Worm (Caenorhabditis elegans) whole organism, mixed stage, embryonic: ENCODE measurements around the gene gst-33.

Experiments used
- M03D4.4 ChIP-seq: sonication (generic microtip); optimal IDR thresholded peaks from 2 replicates; lab custom pipeline; 2017; ENCODE audit warnings: mild to moderate bottlenecking, missing genetic modification characterization, missing compliant biosample characterization
- bed-3 ChIP-seq: fragments of 200-800 bp; sonication (Bioruptor generic); optimal IDR thresholded peaks from 3 replicates; lab custom pipeline; 2018; ENCODE audit warnings: mild to moderate bottlenecking, missing genetic modification characterization, moderate library complexity, missing compliant biosample characterization
- blmp-1 ChIP-seq: fragments of 150-350 bp; optimal IDR thresholded peaks from 2 replicates; lab custom pipeline; 2014; ENCODE audit warnings: missing biosample characterization, missing genetic modification characterization
- ceh-39 ChIP-seq: fragments of 150-350 bp; optimal IDR thresholded peaks from 2 replicates; lab custom pipeline; 2014; ENCODE audit warnings: missing biosample characterization, missing genetic modification characterization
- ceh-43 ChIP-seq: fragments of 200-800 bp; sonication (Bioruptor generic); optimal IDR thresholded peaks from 2 replicates; lab custom pipeline; 2018; ENCODE audit warnings: mild to moderate bottlenecking, missing genetic modification characterization, moderate library complexity, missing compliant biosample characterization
- ceh-83 ChIP-seq: fragments of 200-800 bp; sonication (Bioruptor generic); optimal IDR thresholded peaks from 2 replicates; lab custom pipeline; 2018; ENCODE audit warnings: mild to moderate bottlenecking, missing genetic modification characterization, missing compliant biosample characterization
- ces-1 ChIP-seq: fragments of 150-350 bp; optimal IDR thresholded peaks from 2 replicates; lab custom pipeline; 2014; ENCODE audit warnings: missing biosample characterization, missing genetic modification reagents, missing genetic modification characterization
- cnd-1 ChIP-seq: fragments of 200-800 bp; sonication (Bioruptor generic); optimal IDR thresholded peaks from 2 replicates; lab custom pipeline; 2018; ENCODE audit warnings: mild to moderate bottlenecking, missing genetic modification characterization, missing compliant biosample characterization
- drap-1 ChIP-seq: fragments of 200-800 bp; sonication (Bioruptor generic); optimal IDR thresholded peaks from 3 replicates; lab custom pipeline; 2018; ENCODE audit warnings: mild to moderate bottlenecking, missing genetic modification characterization, missing compliant biosample characterization
- elt-1 ChIP-seq: sonication (generic microtip); optimal IDR thresholded peaks from 2 replicates; lab custom pipeline; 2017; ENCODE audit warnings: missing genetic modification characterization, mild to moderate bottlenecking, missing compliant biosample characterization, antibody characterized with exemption, moderate library complexity, borderline replicate concordance; ENCODE audit not compliant: insufficient read depth
- elt-3 ChIP-seq: fragments of 150-350 bp; optimal IDR thresholded peaks from 2 replicates; lab custom pipeline; 2014; ENCODE audit warnings: missing biosample characterization, missing genetic modification characterization
- ham-2 ChIP-seq: fragments of 200-800 bp; sonication (Bioruptor generic); optimal IDR thresholded peaks from 2 replicates; lab custom pipeline; 2018; ENCODE audit warnings: mild to moderate bottlenecking, missing genetic modification characterization, missing compliant biosample characterization
- hlh-1 ChIP-seq: fragments of 150-350 bp; optimal IDR thresholded peaks from 2 replicates; lab custom pipeline; 2014; ENCODE audit warnings: missing biosample characterization, missing genetic modification reagents, missing genetic modification characterization
- lin-13 ChIP-seq: fragments of 150-350 bp; optimal IDR thresholded peaks from 2 replicates; lab custom pipeline; 2014; ENCODE audit warnings: missing biosample characterization, missing genetic modification characterization
- lin-32 ChIP-seq: fragments of 200-800 bp; sonication (Bioruptor generic); optimal IDR thresholded peaks from 2 replicates; lab custom pipeline; 2018; ENCODE audit warnings: mild to moderate bottlenecking, missing genetic modification characterization, missing compliant biosample characterization
- lsy-2 ChIP-seq: fragments of 150-350 bp; optimal IDR thresholded peaks from 2 replicates; lab custom pipeline; 2014; ENCODE audit warnings: missing biosample characterization, missing genetic modification characterization
- mab-5 ChIP-seq: fragments of 150-350 bp; optimal IDR thresholded peaks from 2 replicates; lab custom pipeline; 2014; ENCODE audit warnings: missing biosample characterization, missing genetic modification characterization
- mep-1 ChIP-seq: fragments of 150-350 bp; optimal IDR thresholded peaks from 2 replicates; lab custom pipeline; 2017; ENCODE audit warnings: missing biosample characterization, missing genetic modification reagents, missing genetic modification characterization, inconsistent platforms
- mls-2 ChIP-seq: sonication (generic microtip); optimal IDR thresholded peaks from 2 replicates; lab custom pipeline; 2016; ENCODE audit warnings: mild to moderate bottlenecking, missing genetic modification characterization, moderate library complexity, missing compliant biosample characterization
- nhr-12 ChIP-seq: fragments of 150-350 bp; optimal IDR thresholded peaks from 2 replicates; lab custom pipeline; 2014; ENCODE audit warnings: missing biosample characterization, missing genetic modification characterization
- nhr-2 ChIP-seq: fragments of 150-350 bp; optimal IDR thresholded peaks from 2 replicates; lab custom pipeline; 2014; ENCODE audit warnings: missing biosample characterization, missing genetic modification characterization
- nhr-237 ChIP-seq: fragments of 150-350 bp; optimal IDR thresholded peaks from 2 replicates; lab custom pipeline; 2014; ENCODE audit warnings: missing biosample characterization, missing genetic modification characterization
- nhr-28 ChIP-seq: fragments of 150-350 bp; optimal IDR thresholded peaks from 2 replicates; lab custom pipeline; 2014; ENCODE audit warnings: missing biosample characterization, missing genetic modification characterization
- pha-4 ChIP-seq: fragments of 150-350 bp; optimal IDR thresholded peaks from 2 replicates; lab custom pipeline; 2018; ENCODE audit warnings: missing biosample characterization, missing genetic modification reagents, missing genetic modification characterization
- sem-2 ChIP-seq: fragments of 200-800 bp; sonication (Bioruptor generic); optimal IDR thresholded peaks from 2 replicates; lab custom pipeline; 2018; ENCODE audit warnings: mild to moderate bottlenecking, missing genetic modification characterization, missing compliant biosample characterization
- snpc-4 ChIP-seq: fragments of 150-350 bp; optimal IDR thresholded peaks from 2 replicates; lab custom pipeline; 2014; ENCODE audit warnings: missing biosample characterization, missing genetic modification characterization
- sptf-1 ChIP-seq: sonication (generic microtip); optimal IDR thresholded peaks from 2 replicates; lab custom pipeline; 2017; ENCODE audit warnings: mild to moderate bottlenecking, missing genetic modification characterization, moderate library complexity, missing compliant biosample characterization
- tbx-8 ChIP-seq: fragments of 200-800 bp; sonication (Bioruptor generic); optimal IDR thresholded peaks from 2 replicates; lab custom pipeline; 2018; ENCODE audit warnings: mild to moderate bottlenecking, missing genetic modification characterization, moderate library complexity, missing compliant biosample characterization
- unc-120 ChIP-seq: sonication (generic microtip); optimal IDR thresholded peaks from 2 replicates; lab custom pipeline; 2017; ENCODE audit warnings: missing genetic modification characterization, missing compliant biosample characterization; ENCODE audit not compliant: poor library complexity, severe bottlenecking
- unc-39 ChIP-seq: fragments of 150-350 bp; optimal IDR thresholded peaks from 2 replicates; lab custom pipeline; 2014; ENCODE audit warnings: missing biosample characterization, missing genetic modification characterization
- unc-62 ChIP-seq: fragments of 150-350 bp; optimal IDR thresholded peaks from 2 replicates; lab custom pipeline; 2014; ENCODE audit warnings: missing biosample characterization, missing genetic modification reagents, missing genetic modification characterization
- zip-8 ChIP-seq: fragments of 150-350 bp; optimal IDR thresholded peaks from 2 replicates; lab custom pipeline; 2014; ENCODE audit warnings: missing biosample characterization, missing genetic modification characterization
- ztf-11 ChIP-seq: fragments of 150-350 bp; optimal IDR thresholded peaks from 2 replicates; lab custom pipeline; 2014; ENCODE audit warnings: missing biosample characterization, missing genetic modification characterization

The gst-33 gene

ce11 chrV:3484702-3485101 is 16.3 kb upstream of the gst-33 start, which contains the start of gene srbc-33:
Gene srbc-33 (minus strand): TSS chrV:3484802.
- TF ChIP-seq unc-39 (tag; lab: Kevin White, UChicago) (no peak), unc-62 (GFP tag; lab: Kevin White, UChicago) (no peak), hlh-1 (tag; lab: Kevin White, UChicago) (no peak), sptf-1 (tag; lab: Kevin White, UChicago) (no peak), ces-1 (no peak), nhr-28 (tag; lab: Kevin White, UChicago) (no peak), ham-2 (GFP tag; lab: Kevin White, UChicago) (no peak), mls-2 (tag; lab: Kevin White, UChicago) (no peak), nhr-12 (tag; lab: Kevin White, UChicago) (no peak), elt-1 (no peak), unc-120 (tag; lab: Kevin White, UChicago) (no peak), nhr-2 (tag; lab: Kevin White, UChicago) (no peak), lin-32 (GFP tag; lab: Kevin White, UChicago) (no peak), ceh-83 (GFP tag; lab: Kevin White, UChicago) (no peak), drap-1 (GFP tag; lab: Kevin White, UChicago) (no peak), lin-13 (no peak), elt-3 (no peak)

- TF ChIP-seq nhr-12 (tag; lab: Kevin White, UChicago) (no peak), nhr-237 (no peak), mep-1 (no peak), lin-13 (no peak), snpc-4 (tag; lab: Kevin White, UChicago) (no peak), drap-1 (GFP tag; lab: Kevin White, UChicago) (no peak), hlh-1 (tag; lab: Kevin White, UChicago) (no peak), ceh-39 (no peak)
- TF ChIP-seq, all 35 proteins: peak for 0
These were observed 14.2 kb upstream of the gst-33 start, which contains the start of gene lys-7 for ce11 chrV:3482550-3483002. Gene lys-7 (minus strand): TSS chrV:3482600.

- TF ChIP-seq mep-1, result no peak
- TF ChIP-seq sptf-1 (tag; lab: Kevin White, UChicago), result no peak
- no peak for TF ChIP-seq ham-2 (GFP tag; lab: Kevin White, UChicago)
- TF ChIP-seq ztf-11, result no peak
- TF ChIP-seq unc-62 (GFP tag; lab: Kevin White, UChicago), result no peak
- TF ChIP-seq elt-1, result no peak
- no peak for TF ChIP-seq tbx-8 (GFP tag; lab: Kevin White, UChicago)
- no peak for TF ChIP-seq ceh-83 (GFP tag; lab: Kevin White, UChicago)
- no peak for TF ChIP-seq sem-2 (GFP tag; lab: Kevin White, UChicago)
- no peak for TF ChIP-seq lin-13
- TF ChIP-seq blmp-1 (tag; lab: Kevin White, UChicago), result no peak
These were observed 12.0 kb upstream of the gst-33 start, which contains the start of gene srbc-30 for ce11 chrV:3480346-3480745. Gene srbc-30 (minus strand): TSS chrV:3480446.

- TF ChIP-seq unc-120 (tag; lab: Kevin White, UChicago) (no peak), sptf-1 (tag; lab: Kevin White, UChicago) (no peak), lin-13 (no peak)
- TF ChIP-seq, all 35 proteins: peak for 0
These were observed 9.1 kb upstream of the gst-33 start, which contains the start of gene srbc-31 for ce11 chrV:3477496-3477895. Gene srbc-31 (minus strand): TSS chrV:3477596.

ce11 chrV:3476228-3476627 is 7.9 kb upstream of the gst-33 start:
- TF ChIP-seq tbx-8 (GFP tag; lab: Kevin White, UChicago) (no peak), ceh-83 (GFP tag; lab: Kevin White, UChicago) (no peak), unc-120 (tag; lab: Kevin White, UChicago) (no peak), blmp-1 (tag; lab: Kevin White, UChicago) (no peak), mep-1 (no peak), lsy-2 (tag; lab: Kevin White, UChicago) (no peak), elt-3 (no peak), M03D4.4 (tag; lab: Kevin White, UChicago) (no peak), zip-8 (tag; lab: Kevin White, UChicago) (no peak), pha-4 (tag; lab: Kevin White, UChicago) (no peak), mab-5 (tag; lab: Kevin White, UChicago) (no peak), ceh-43 (no peak), snpc-4 (tag; lab: Kevin White, UChicago) (no peak), bed-3 (GFP tag; lab: Kevin White, UChicago) (no peak), lin-32 (GFP tag; lab: Kevin White, UChicago) (no peak), nhr-28 (tag; lab: Kevin White, UChicago) (no peak), ceh-39 (no peak), cnd-1 (tag; lab: Kevin White, UChicago) (no peak), sptf-1 (tag; lab: Kevin White, UChicago) (no peak), nhr-2 (tag; lab: Kevin White, UChicago) (no peak)
